Fruit fly (Drosophila melanogaster): ENCODE results near the gene GstD11.

Gene GstD11

dm6 chr3R:12352003-12352402 is 31.1 kb upstream of the GstD11 start, which contains the start of gene CG10041:
Gene CG10041, minus strand, starts transcription at chr3R:12352103.
- TF ChIP-seq N (GFP tag; optimal IDR thresholded peaks at IDR 0.05) (no peak), rgr (GFP tag; optimal IDR thresholded peaks at IDR 0.05) (no peak), jim (GFP tag; optimal IDR thresholded peaks at IDR 0.05) (no peak), Dif (GFP tag; optimal IDR thresholded peaks at IDR 0.05; ENCODE audit: partially characterized antibody) (no peak), Vsx2 (GFP tag; optimal IDR thresholded peaks at IDR 0.05; ENCODE audit: partially characterized antibody) (no peak), Abd-B (GFP tag; optimal IDR thresholded peaks at IDR 0.05) (no peak), CrebA (GFP tag; optimal IDR thresholded peaks at IDR 0.05; ENCODE audit: borderline replicate concordance) (no peak), CG32264 (GFP tag; optimal IDR thresholded peaks at IDR 0.05) (no peak)

- TF ChIP-seq sage (GFP tag; optimal IDR thresholded peaks at IDR 0.05) (peak; percentile 12), h (GFP tag; optimal IDR thresholded peaks at IDR 0.05) (no peak), Rel (GFP tag; optimal IDR thresholded peaks at IDR 0.05) (no peak), Rel (tag; optimal IDR thresholded peaks at IDR 0.05) (peak; percentile 22)
These were observed 27.1 kb upstream of the GstD11 start, which contains the start of gene MBD-R2 for dm6 chr3R:12356044-12356443. Gene MBD-R2, minus strand, starts transcription at chr3R:12356265.

- TF ChIP-seq Dif (GFP tag; optimal IDR thresholded peaks at IDR 0.05; ENCODE audit: partially characterized antibody): peak; percentile 20
- no peak for TF ChIP-seq Rel (GFP tag; optimal IDR thresholded peaks at IDR 0.05)
- peak; percentile 94 for TF ChIP-seq Rel (tag; optimal IDR thresholded peaks at IDR 0.05)
- no peak for TF ChIP-seq fru (GFP tag; optimal IDR thresholded peaks at IDR 0.05)
- peak; percentile 15 for TF ChIP-seq woc (GFP tag; optimal IDR thresholded peaks at IDR 0.05)
- TF ChIP-seq dsf (GFP tag; optimal IDR thresholded peaks at IDR 0.05; ENCODE audit: borderline replicate concordance): no peak
These were observed 23.3 kb upstream of the GstD11 start, which contains the start of gene CG4115 for dm6 chr3R:12359837-12360236. Gene CG4115, plus strand, starts transcription at chr3R:12360008.

dm6 chr3R:12361962-12362497 is 21.1 kb upstream of the GstD11 start:
- TF ChIP-seq Dfd (GFP tag; optimal IDR thresholded peaks at IDR 0.05) (no peak), brk (GFP tag; optimal IDR thresholded peaks at IDR 0.05) (no peak), Vsx2 (GFP tag; optimal IDR thresholded peaks at IDR 0.05; ENCODE audit: partially characterized antibody) (no peak), Hr78 (GFP tag; optimal IDR thresholded peaks at IDR 0.05) (no peak), CrebA (GFP tag; optimal IDR thresholded peaks at IDR 0.05; ENCODE audit: borderline replicate concordance) (no peak), sv (GFP tag; optimal IDR thresholded peaks at IDR 0.05) (no peak), Hr83 (GFP tag; optimal IDR thresholded peaks at IDR 0.05; ENCODE audit: poor library complexity, severe bottlenecking) (no peak), dmrt93B (GFP tag; optimal IDR thresholded peaks at IDR 0.05) (no peak), Myc (optimal IDR thresholded peaks at IDR 0.05) (no peak), tai (GFP tag; optimal IDR thresholded peaks at IDR 0.05) (no peak), Abd-B (GFP tag; optimal IDR thresholded peaks at IDR 0.05) (no peak), Sp1 (GFP tag; optimal IDR thresholded peaks at IDR 0.05) (no peak), jim (GFP tag; optimal IDR thresholded peaks at IDR 0.05) (no peak), pan (optimal IDR thresholded peaks at IDR 0.05) (no peak), lola (GFP tag; optimal IDR thresholded peaks at IDR 0.05) (no peak), woc (GFP tag; optimal IDR thresholded peaks at IDR 0.05) (no peak)

dm6 chr3R:12363544-12363943 is 19.6 kb upstream of the GstD11 start:
- TF ChIP-seq Jra (GFP tag; optimal IDR thresholded peaks at IDR 0.05) (no peak), fru (GFP tag; optimal IDR thresholded peaks at IDR 0.05) (no peak), HLH106 (tag; optimal IDR thresholded peaks at IDR 0.05) (no peak), dl (GFP tag; optimal IDR thresholded peaks at IDR 0.05; ENCODE audit: insufficient read depth in 1 of 2, partially characterized antibody in 2 of 2) (no peak), Rel (GFP tag; optimal IDR thresholded peaks at IDR 0.05) (no peak), Rel (tag; optimal IDR thresholded peaks at IDR 0.05) (peak; percentile 3), N (GFP tag; optimal IDR thresholded peaks at IDR 0.05) (no peak), Dif (GFP tag; optimal IDR thresholded peaks at IDR 0.05; ENCODE audit: partially characterized antibody) (no peak), Sp1 (GFP tag; optimal IDR thresholded peaks at IDR 0.05) (no peak), rgr (GFP tag; optimal IDR thresholded peaks at IDR 0.05) (no peak)

- TF ChIP-seq dmrt93B (GFP tag; optimal IDR thresholded peaks at IDR 0.05) (no peak), Rel (GFP tag; optimal IDR thresholded peaks at IDR 0.05) (no peak), Rel (tag; optimal IDR thresholded peaks at IDR 0.05) (no peak), sage (GFP tag; optimal IDR thresholded peaks at IDR 0.05) (no peak), Dfd (GFP tag; optimal IDR thresholded peaks at IDR 0.05) (no peak), OdsH (GFP tag; optimal IDR thresholded peaks at IDR 0.05) (no peak), woc (GFP tag; optimal IDR thresholded peaks at IDR 0.05) (no peak), lola (GFP tag; optimal IDR thresholded peaks at IDR 0.05) (no peak), CG32264 (GFP tag; optimal IDR thresholded peaks at IDR 0.05) (no peak), Jra (GFP tag; optimal IDR thresholded peaks at IDR 0.05) (no peak), rgr (GFP tag; optimal IDR thresholded peaks at IDR 0.05) (no peak), brk (GFP tag; optimal IDR thresholded peaks at IDR 0.05) (no peak), Mio (GFP tag; optimal IDR thresholded peaks at IDR 0.05) (no peak), psq (GFP tag; optimal IDR thresholded peaks at IDR 0.05) (no peak), h (GFP tag; optimal IDR thresholded peaks at IDR 0.05) (no peak), Hr78 (GFP tag; optimal IDR thresholded peaks at IDR 0.05) (no peak), fru (GFP tag; optimal IDR thresholded peaks at IDR 0.05) (no peak), Vsx2 (GFP tag; optimal IDR thresholded peaks at IDR 0.05; ENCODE audit: partially characterized antibody) (no peak), CrebA (GFP tag; optimal IDR thresholded peaks at IDR 0.05; ENCODE audit: borderline replicate concordance) (no peak)
These were observed 18.6 kb upstream of the GstD11 start, which contains the start of gene Tim17a1 for dm6 chr3R:12364580-12364979. Gene Tim17a1, minus strand, starts transcription at chr3R:12364680.

All from whole organism, wandering third instar larva.